Worm (Caenorhabditis elegans): ENCODE results near the gene ttr-36.
A peak's percentile ranks its signal among the peaks of the same experiment; 100 is the strongest.

Gene ttr-36

DNA sequence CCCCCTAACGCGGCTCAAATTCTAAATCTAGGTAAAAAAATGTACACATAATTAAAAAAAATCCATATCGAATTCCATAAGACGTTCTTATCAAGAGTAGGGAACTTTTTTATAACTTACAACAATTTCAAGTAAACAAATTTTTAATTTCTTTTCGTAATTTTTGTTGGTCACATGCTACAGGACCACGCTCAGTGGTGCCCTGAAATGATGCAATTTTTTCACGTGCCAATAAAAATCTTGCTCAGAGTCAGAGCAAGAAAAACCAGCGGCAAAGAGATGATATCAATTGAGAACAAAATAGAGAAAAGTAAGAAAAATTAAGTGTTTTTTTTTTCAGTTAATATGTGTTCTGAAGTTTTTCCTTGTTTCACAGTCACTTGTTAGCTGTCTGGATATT, 21.2 kb downstream of the ttr-36 start:
- TF ChIP-seq nhr-20 (tag; optimal IDR thresholded peaks at IDR 0.05) = no peak
- TF ChIP-seq nhr-71 (tag; optimal IDR thresholded peaks at IDR 0.05) = peak; percentile 46

DNA sequence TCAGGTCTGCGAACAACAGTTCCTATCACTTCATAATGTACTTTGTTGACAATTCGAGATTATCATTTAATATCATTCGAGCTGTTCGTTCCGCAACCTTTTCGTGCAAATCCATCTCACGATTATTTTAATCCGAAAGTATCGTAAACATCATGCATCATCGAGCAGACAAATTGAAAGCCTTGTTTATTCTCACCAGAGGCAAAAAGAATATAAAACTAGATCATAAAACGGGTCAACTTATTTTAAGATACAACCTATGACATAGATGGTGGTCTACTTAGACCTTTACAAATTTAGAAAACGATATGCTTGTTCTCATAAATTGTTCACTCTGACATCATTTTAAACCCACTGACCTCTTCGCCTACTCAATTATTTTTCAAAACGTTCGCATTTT, 22.3 kb downstream of the ttr-36 start:
- no peak for TF ChIP-seq unc-30 (tag; optimal IDR thresholded peaks at IDR 0.05)
- no peak for TF ChIP-seq mdl-1 (tag; optimal IDR thresholded peaks at IDR 0.05)
- no peak for TF ChIP-seq egl-27 (tag; optimal IDR thresholded peaks at IDR 0.05)
- TF ChIP-seq ets-5 (GFP tag; IDR thresholded peaks at IDR 0.05) = no peak

DNA sequence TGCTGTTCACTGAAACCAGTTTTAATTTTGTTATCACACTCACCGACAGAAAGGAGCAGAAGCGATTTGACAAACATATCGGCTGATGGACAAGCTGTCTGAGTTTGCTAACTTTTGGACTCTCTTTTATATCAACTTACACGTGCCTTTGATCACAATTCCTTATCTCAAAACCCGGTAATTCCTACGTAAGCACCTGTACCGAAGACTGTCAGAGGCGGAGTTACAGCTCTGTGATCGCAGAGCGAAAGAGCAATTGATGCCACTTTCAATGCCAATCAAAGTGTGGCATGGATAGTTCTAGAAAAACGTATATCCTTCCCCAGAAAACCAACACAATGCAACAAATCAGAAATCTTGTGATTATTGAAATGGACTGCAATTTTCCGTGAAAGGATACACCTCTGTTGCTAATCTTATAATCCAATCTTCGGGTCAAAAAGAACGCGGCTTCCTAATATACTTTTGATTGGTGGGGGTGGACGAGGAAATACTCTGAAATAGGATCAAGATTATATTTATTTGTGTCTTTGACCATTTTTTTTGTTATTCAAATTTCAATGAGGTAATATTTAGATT, 26.1 kb downstream of the ttr-36 start, which contains the start of gene ilys-5:
Gene ilys-5, minus strand, starts transcription at position 140 of the 579 bp plus-strand sequence.
- TF ChIP-seq pax-3 (tag; optimal IDR thresholded peaks at IDR 0.05) = peak; percentile 57
- peak; percentile 23 for TF ChIP-seq nhr-47 (tag; optimal IDR thresholded peaks at IDR 0.05)
- TF ChIP-seq elt-2 (tag; optimal IDR thresholded peaks at IDR 0.05) = peak; percentile 71
- TF ChIP-seq dsc-1 (tag; optimal IDR thresholded peaks at IDR 0.05) = peak; percentile 96
- no peak for TF ChIP-seq unc-98 (GFP tag; IDR thresholded peaks at IDR 0.05)
- TF ChIP-seq isw-1 (GFP tag; IDR thresholded peaks at IDR 0.05) = no peak
- TF ChIP-seq nhr-71 (tag; optimal IDR thresholded peaks at IDR 0.05) = peak; percentile 4
- peak; percentile 54 for TF ChIP-seq fkh-8 (tag; optimal IDR thresholded peaks at IDR 0.05)
- TF ChIP-seq sox-4 (tag; optimal IDR thresholded peaks at IDR 0.05) = peak; percentile 39
- TF ChIP-seq blmp-1 (tag; optimal IDR thresholded peaks at IDR 0.05) = no peak

- TF ChIP-seq elt-2 (tag; optimal IDR thresholded peaks at IDR 0.05) = peak; percentile 80
- no peak for TF ChIP-seq unc-130 (tag; optimal IDR thresholded peaks at IDR 0.05)
Measured at ce11 chrX:6538068-6538467, 27.3 kb downstream of the ttr-36 start.

- TF ChIP-seq efl-1 (optimal IDR thresholded peaks at IDR 0.05) = no peak
- no peak for TF ChIP-seq efl-1 (GFP tag; optimal IDR thresholded peaks at IDR 0.05 in 1 of 2)
- TF ChIP-seq nhr-77 (tag; optimal IDR thresholded peaks at IDR 0.05) = no peak
- TF ChIP-seq lir-3 (tag; optimal IDR thresholded peaks at IDR 0.05; ENCODE audit: poor library complexity) = no peak
- TF ChIP-seq nhr-12 (tag; optimal IDR thresholded peaks at IDR 0.05) = no peak
- no peak for TF ChIP-seq lin-39 (tag; optimal IDR thresholded peaks at IDR 0.05)
- TF ChIP-seq nhr-84 (tag; optimal IDR thresholded peaks at IDR 0.05) = no peak
- TF ChIP-seq snu-23 (GFP tag; optimal IDR thresholded peaks at IDR 0.05) = no peak
- no peak for TF ChIP-seq mep-1 (tag; optimal IDR thresholded peaks at IDR 0.05)
Measured at ce11 chrX:6542692-6543091, 32.0 kb downstream of the ttr-36 start, which contains the start of gene T14E8.2. TSS of gene T14E8.2 (plus strand) at chrX:6542992.

ce11 chrX:6543665-6544064, 32.9 kb downstream of the ttr-36 start:
- no peak for TF ChIP-seq lin-14 (GFP tag; optimal IDR thresholded peaks at IDR 0.05)
- no peak for TF ChIP-seq efl-1 (optimal IDR thresholded peaks at IDR 0.05)
- TF ChIP-seq efl-1 (GFP tag; optimal IDR thresholded peaks at IDR 0.05 in 1 of 2) = no peak
- TF ChIP-seq C16A3.4 (tag; optimal IDR thresholded peaks at IDR 0.05) = no peak

DNA sequence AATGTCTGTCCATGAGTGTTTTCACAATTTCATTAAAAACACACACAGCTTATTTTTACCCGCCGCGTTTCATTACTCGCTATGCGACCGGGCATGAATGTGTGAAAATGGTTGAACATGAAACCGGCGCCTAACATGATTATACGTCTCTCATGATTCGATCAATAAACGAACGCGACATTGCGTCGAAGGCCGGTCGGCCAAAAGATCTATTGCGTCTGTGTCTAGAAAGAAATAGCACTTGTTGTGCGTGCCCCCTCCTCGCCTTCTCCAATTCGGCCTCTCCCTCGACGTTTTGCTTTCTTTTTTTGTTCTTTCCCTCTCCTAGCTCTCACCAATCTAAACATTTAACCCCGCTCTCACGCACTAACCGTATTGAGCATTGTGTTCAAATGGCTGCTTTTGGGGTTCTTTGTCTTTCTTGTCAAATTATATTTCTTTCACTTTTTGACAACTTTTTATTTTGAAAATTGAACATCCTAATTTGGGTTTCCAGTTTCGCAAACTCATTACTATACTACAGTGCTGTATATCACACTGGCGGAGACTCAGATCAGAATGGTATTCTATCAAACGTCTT, 40.4 kb downstream of the ttr-36 start:
- TF ChIP-seq grh-1 (GFP tag; IDR thresholded peaks at IDR 0.05) = no peak
- no peak for TF ChIP-seq efl-1 (optimal IDR thresholded peaks at IDR 0.05)
- peak in 1 of 2 experiments; percentile 77 for TF ChIP-seq efl-1 (GFP tag; optimal IDR thresholded peaks at IDR 0.05 in 1 of 2)
- TF ChIP-seq nhr-71 (tag; optimal IDR thresholded peaks at IDR 0.05) = peak; percentile 9
- TF ChIP-seq aha-1 (tag; optimal IDR thresholded peaks at IDR 0.05) = no peak
- TF ChIP-seq ceh-82 (tag; optimal IDR thresholded peaks at IDR 0.05) = no peak
- peak; percentile 46 for TF ChIP-seq snu-23 (GFP tag; optimal IDR thresholded peaks at IDR 0.05)
- TF ChIP-seq isw-1 (GFP tag; IDR thresholded peaks at IDR 0.05) = no peak
- no peak for TF ChIP-seq unc-130 (tag; optimal IDR thresholded peaks at IDR 0.05)
- no peak for TF ChIP-seq ama-1 (optimal IDR thresholded peaks at IDR 0.05)
- TF ChIP-seq ets-5 (GFP tag; IDR thresholded peaks at IDR 0.05) = no peak
- TF ChIP-seq nhr-85 (tag) = peak; percentile 10
- TF ChIP-seq blmp-1 (tag; optimal IDR thresholded peaks at IDR 0.05) = peak; percentile 50
- TF ChIP-seq xbp-1 (tag; optimal IDR thresholded peaks at IDR 0.05) = peak; percentile 10
- TF ChIP-seq nhr-47 (tag; optimal IDR thresholded peaks at IDR 0.05) = peak; percentile 8
- TF ChIP-seq lin-14 (GFP tag; optimal IDR thresholded peaks at IDR 0.05) = peak; percentile 65
- no peak for TF ChIP-seq zip-4 (GFP tag; optimal IDR thresholded peaks at IDR 0.05)
- TF ChIP-seq ztf-11 (tag; optimal IDR thresholded peaks at IDR 0.05) = no peak
